Worm (Caenorhabditis elegans) whole organism, L1 larva: ENCODE data around the gene dnpp-1.

Experiments used
- C04F5.9 ChIP-seq: sonication (generic microtip); optimal IDR thresholded peaks from 2 replicates; lab custom pipeline; 2016; ENCODE audit warnings: missing genetic modification characterization, missing compliant biosample characterization
- C16A3.4 ChIP-seq: fragments of 150-350 bp; optimal IDR thresholded peaks from 2 replicates; lab custom pipeline; 2014; ENCODE audit warnings: missing biosample characterization, missing genetic modification characterization
- C34B4.2 ChIP-seq: sonication (generic microtip); optimal IDR thresholded peaks from 2 replicates; lab custom pipeline; 2017; ENCODE audit warnings: mild to moderate bottlenecking, missing genetic modification characterization, missing compliant biosample characterization
- Y116A8C.19 ChIP-seq: sonication (generic microtip); optimal IDR thresholded peaks from 2 replicates; lab custom pipeline; 2016; ENCODE audit warnings: missing compliant biosample characterization, missing genetic modification characterization, borderline replicate concordance
- aha-1 ChIP-seq: fragments of 150-350 bp; optimal IDR thresholded peaks from 2 replicates; lab custom pipeline; 2014; ENCODE audit warnings: missing biosample characterization, missing genetic modification characterization
- alr-1 ChIP-seq: fragments of 200-800 bp; sonication (Bioruptor generic); optimal IDR thresholded peaks from 2 replicates; lab custom pipeline; 2018; ENCODE audit warnings: borderline replicate concordance, mild to moderate bottlenecking, missing genetic modification characterization, missing compliant biosample characterization
- aly-2 ChIP-seq: fragments of 150-350 bp; optimal IDR thresholded peaks from 2 replicates; lab custom pipeline; 2014; ENCODE audit warnings: missing biosample characterization, missing genetic modification characterization
- ama-1 ChIP-seq: fragments of 150-350 bp; optimal IDR thresholded peaks from 2 replicates; lab custom pipeline; 2014
- blmp-1 ChIP-seq: fragments of 150-350 bp; optimal IDR thresholded peaks from 2 replicates; lab custom pipeline; 2014; ENCODE audit warnings: missing biosample characterization, missing genetic modification characterization
- ceh-63 ChIP-seq: fragments of 200-800 bp; sonication (Bioruptor generic); optimal IDR thresholded peaks from 2 replicates; lab custom pipeline; 2018; ENCODE audit warnings: mild to moderate bottlenecking, missing genetic modification characterization, missing compliant biosample characterization
- ceh-82 ChIP-seq, 3 experiments: fragments of 150-350 bp in 1 of 3; sonication (generic microtip) in 2 of 3; optimal IDR thresholded peaks; 2 replicates each; lab custom pipeline; 2014 to 2017; ENCODE audit warnings: missing biosample characterization in 3 of 3, missing genetic modification characterization in 3 of 3
- ceh-90 ChIP-seq: sonication (generic microtip); optimal IDR thresholded peaks from 2 replicates; lab custom pipeline; 2016; ENCODE audit warnings: missing genetic modification characterization, missing compliant biosample characterization
- dpl-1 ChIP-seq, 3 experiments: fragments of 150-350 bp in 2 of 3; sonication (generic microtip) in 1 of 3; optimal IDR thresholded peaks; 2 replicates each; lab custom pipeline; 2014 to 2017; ENCODE audit warnings: missing biosample characterization in 3 of 3, missing genetic modification characterization in 3 of 3, missing genetic modification reagents in 3 of 3
- efl-1 ChIP-seq, 4 experiments: fragments of 150-350 bp; optimal IDR thresholded peaks in 3 of 4; peaks in 1 of 4; 1 replicate in 1 of 4; 2 replicates in 3 of 4; lab custom pipeline; 2014; ENCODE audit warnings: missing biosample characterization in 2 of 4, missing genetic modification characterization in 2 of 4, missing genetic modification reagents in 2 of 4
- egl-13 ChIP-seq: sonication (generic microtip); optimal IDR thresholded peaks from 2 replicates; lab custom pipeline; 2016; ENCODE audit warnings: missing genotype, missing genetic modification reagents, missing genetic modification characterization, missing compliant biosample characterization
- elt-2 ChIP-seq: sonication (generic microtip); optimal IDR thresholded peaks from 2 replicates; lab custom pipeline; 2016; ENCODE audit warnings: missing genetic modification characterization, mild to moderate bottlenecking, inconsistent platforms, missing compliant biosample characterization, missing genetic modification reagents
- ets-5 ChIP-seq: fragments of 200-800 bp; sonication (Bioruptor generic); IDR thresholded peaks from 2 replicates; pipeline ENCODE4 v1.3.6; 2022; ENCODE audit warnings: missing genetic modification characterization, missing compliant biosample characterization
- fkh-10 ChIP-seq: sonication (generic microtip); optimal IDR thresholded peaks from 2 replicates; lab custom pipeline; 2017; ENCODE audit warnings: missing biosample characterization, missing genetic modification reagents, missing genetic modification characterization
- fkh-4 ChIP-seq: sonication (generic microtip); optimal IDR thresholded peaks from 2 replicates; lab custom pipeline; 2016; ENCODE audit warnings: missing compliant biosample characterization, missing genetic modification characterization, borderline replicate concordance
- fkh-8 ChIP-seq: sonication (generic microtip); optimal IDR thresholded peaks from 2 replicates; lab custom pipeline; 2016; ENCODE audit warnings: mild to moderate bottlenecking, missing genetic modification characterization, missing compliant biosample characterization
- fos-1 ChIP-seq: fragments of 150-350 bp; optimal IDR thresholded peaks from 2 replicates; lab custom pipeline; 2014; ENCODE audit warnings: missing biosample characterization, missing genetic modification characterization
- hpl-2 ChIP-seq: fragments of 150-350 bp; optimal IDR thresholded peaks from 2 replicates; lab custom pipeline; 2014; ENCODE audit warnings: missing biosample characterization, missing genetic modification reagents, missing genetic modification characterization
- isw-1 ChIP-seq: fragments of 200-800 bp; sonication (Bioruptor generic); IDR thresholded peaks from 2 replicates; pipeline ENCODE4 v1.3.6; 2022; ENCODE audit warnings: missing genetic modification characterization, missing compliant biosample characterization
- jun-1 ChIP-seq: fragments of 150-350 bp; optimal IDR thresholded peaks from 2 replicates; lab custom pipeline; 2014; ENCODE audit warnings: missing biosample characterization, missing genetic modification reagents, missing genetic modification characterization
- lin-15B ChIP-seq: fragments of 150-350 bp; sonication (generic microtip); optimal IDR thresholded peaks from 3 replicates; lab custom pipeline; 2014; ENCODE audit warnings: missing biosample characterization, missing genetic modification characterization
- lin-39 ChIP-seq: fragments of 150-350 bp; optimal IDR thresholded peaks from 2 replicates; lab custom pipeline; 2014; ENCODE audit warnings: missing biosample characterization, missing genetic modification reagents, missing genetic modification characterization
- lir-3 ChIP-seq: sonication (generic microtip); optimal IDR thresholded peaks from 2 replicates; lab custom pipeline; 2016; ENCODE audit warnings: mild to moderate bottlenecking, missing genetic modification characterization, moderate library complexity, missing compliant biosample characterization; ENCODE audit not compliant: poor library complexity
- lsy-2 ChIP-seq, 2 experiments: fragments of 150-350 bp; optimal IDR thresholded peaks; 2 replicates each; lab custom pipeline; 2014; ENCODE audit warnings: missing biosample characterization in 2 of 2, missing genetic modification characterization in 2 of 2
- mab-9 ChIP-seq: fragments of 200-800 bp; sonication (Bioruptor generic); IDR thresholded peaks from 2 replicates; pipeline ENCODE4 v1.3.6; 2022; ENCODE audit warnings: missing genetic modification reagents, missing genetic modification characterization, missing compliant biosample characterization
- mdl-1 ChIP-seq, 2 experiments: fragments of 150-350 bp; optimal IDR thresholded peaks; 2 replicates each; lab custom pipeline; 2014 to 2017; ENCODE audit warnings: missing biosample characterization in 2 of 2, missing genetic modification characterization in 2 of 2, inconsistent platforms in 1 of 2
- mef-2 ChIP-seq: fragments of 150-350 bp; optimal IDR thresholded peaks from 2 replicates; lab custom pipeline; 2014; ENCODE audit warnings: missing biosample characterization, missing genetic modification characterization
- nhr-19 ChIP-seq: fragments of 200-800 bp; sonication (Bioruptor generic); conservative IDR thresholded peaks from 2 replicates; pipeline ENCODE4 v1.3.6; 2022; ENCODE audit warnings: missing genetic modification characterization, missing compliant biosample characterization
- nhr-237 ChIP-seq: fragments of 150-350 bp; optimal IDR thresholded peaks from 2 replicates; lab custom pipeline; 2014; ENCODE audit warnings: missing biosample characterization, missing genetic modification characterization
- nhr-47 ChIP-seq: sonication (generic microtip); optimal IDR thresholded peaks from 2 replicates; lab custom pipeline; 2016; ENCODE audit warnings: mild to moderate bottlenecking, missing genetic modification characterization, moderate library complexity, missing compliant biosample characterization
- nhr-71 ChIP-seq: sonication (generic microtip); optimal IDR thresholded peaks from 2 replicates; lab custom pipeline; 2016; ENCODE audit warnings: mild to moderate bottlenecking, missing genetic modification characterization, moderate library complexity, missing compliant biosample characterization
- nhr-76 ChIP-seq: sonication (generic microtip); optimal IDR thresholded peaks from 2 replicates; lab custom pipeline; 2017; ENCODE audit warnings: missing biosample characterization, missing genetic modification characterization
- nhr-85 ChIP-seq: sonication (generic microtip); peaks from one replicate; lab custom pipeline; 2016; ENCODE audit warnings: missing genetic modification characterization, inconsistent platforms, missing compliant biosample characterization
- nhr-90 ChIP-seq: sonication (generic microtip); optimal IDR thresholded peaks from 2 replicates; lab custom pipeline; 2016; ENCODE audit warnings: mild to moderate bottlenecking, missing genetic modification characterization, missing compliant biosample characterization; ENCODE audit not compliant: poor library complexity
- pqm-1 ChIP-seq: sonication (generic microtip); optimal IDR thresholded peaks from 3 replicates; lab custom pipeline; 2017; ENCODE audit warnings: missing biosample characterization, missing genetic modification characterization
- rnt-1 ChIP-seq: sonication (generic microtip); optimal IDR thresholded peaks from 2 replicates; lab custom pipeline; 2016; ENCODE audit warnings: mild to moderate bottlenecking, missing genetic modification characterization, moderate library complexity, missing compliant biosample characterization
- skn-1 ChIP-seq: fragments of 150-350 bp; optimal IDR thresholded peaks from 2 replicates; lab custom pipeline; 2014; ENCODE audit warnings: missing biosample characterization, missing genetic modification characterization
- snpc-4 ChIP-seq: fragments of 150-350 bp; optimal IDR thresholded peaks from 2 replicates; lab custom pipeline; 2014; ENCODE audit warnings: missing biosample characterization, missing genetic modification characterization
- snu-23 ChIP-seq: sonication (generic microtip); optimal IDR thresholded peaks from 2 replicates; lab custom pipeline; 2016; ENCODE audit warnings: missing genetic modification characterization, missing compliant biosample characterization
- sox-4 ChIP-seq: sonication (generic microtip); optimal IDR thresholded peaks from 2 replicates; lab custom pipeline; 2016; ENCODE audit warnings: missing genetic modification characterization, missing compliant biosample characterization
- sup-37 ChIP-seq: fragments of 200-800 bp; sonication (Bioruptor generic); optimal IDR thresholded peaks from 2 replicates; lab custom pipeline; 2018; ENCODE audit warnings: mild to moderate bottlenecking, missing genetic modification characterization, missing compliant biosample characterization
- tlp-1 ChIP-seq: fragments of 150-350 bp; optimal IDR thresholded peaks from 2 replicates; lab custom pipeline; 2014; ENCODE audit warnings: missing biosample characterization, missing genetic modification characterization
- unc-130 ChIP-seq: fragments of 150-350 bp; optimal IDR thresholded peaks from 2 replicates; lab custom pipeline; 2017; ENCODE audit warnings: missing biosample characterization, missing genetic modification characterization, inconsistent platforms
- unc-62 ChIP-seq: fragments of 150-350 bp; optimal IDR thresholded peaks from 2 replicates; lab custom pipeline; 2014; ENCODE audit warnings: missing biosample characterization, missing genetic modification reagents, missing genetic modification characterization
- unc-98 ChIP-seq: fragments of 200-800 bp; sonication (Bioruptor generic); IDR thresholded peaks from 2 replicates; pipeline ENCODE4 v1.3.6; 2022; ENCODE audit warnings: missing genetic modification characterization, missing compliant biosample characterization
- xbp-1 ChIP-seq: sonication (generic microtip); optimal IDR thresholded peaks from 2 replicates; lab custom pipeline; 2016; ENCODE audit warnings: missing genetic modification characterization, missing compliant biosample characterization
- zag-1 ChIP-seq: fragments of 150-350 bp; optimal IDR thresholded peaks from 2 replicates; lab custom pipeline; 2014; ENCODE audit warnings: missing biosample characterization, missing genetic modification characterization
- ztf-11 ChIP-seq, 2 experiments: sonication (generic microtip); optimal IDR thresholded peaks; 2 replicates each; lab custom pipeline; 2016 to 2017; ENCODE audit warnings: missing genetic modification characterization in 2 of 2, missing biosample characterization in 1 of 2, missing compliant biosample characterization in 1 of 2
- ztf-4 ChIP-seq: fragments of 150-350 bp; optimal IDR thresholded peaks from 2 replicates; lab custom pipeline; 2014; ENCODE audit warnings: missing biosample characterization, missing genetic modification characterization

Gene dnpp-1

DNA sequence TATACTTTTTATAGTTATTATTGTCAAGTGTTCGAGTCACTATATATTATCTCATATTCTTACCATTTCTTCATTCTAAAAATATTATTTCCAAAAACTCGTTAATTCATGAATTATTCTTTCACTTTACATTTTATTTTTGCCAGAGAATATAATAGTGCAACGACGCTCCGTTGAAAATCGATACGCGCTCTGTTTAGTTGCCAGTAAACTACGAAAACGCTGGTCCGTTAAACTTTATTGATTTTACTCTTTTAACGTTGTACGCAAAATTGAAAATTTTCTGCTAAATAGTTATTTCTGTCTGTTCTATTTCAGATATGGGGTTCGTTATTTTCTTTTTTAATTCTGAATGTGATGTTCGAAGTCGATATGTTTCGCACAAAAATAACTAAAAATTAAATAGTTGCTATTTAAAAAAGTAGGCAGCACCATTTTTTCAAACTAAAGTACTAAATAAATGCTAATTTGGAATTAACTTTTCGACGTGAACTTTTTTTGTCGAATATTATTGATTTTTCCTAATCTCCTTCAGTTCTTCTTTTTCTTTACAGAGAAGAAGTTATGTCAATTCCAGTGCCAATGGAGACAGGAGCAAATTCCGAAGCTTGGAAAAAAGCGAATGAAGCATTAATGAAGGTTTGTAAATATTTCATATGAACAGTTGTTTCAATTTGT, 15.8 kb upstream of the dnpp-1 start, which contains the start of gene hpo-10 (continued):
- no peak for TF ChIP-seq rnt-1 (tag; lab: Kevin White, UChicago)
- peak; percentile 27 for TF ChIP-seq snu-23
- peak; percentile 35 for TF ChIP-seq nhr-47 (tag; lab: Kevin White, UChicago)
- no peak for TF ChIP-seq ztf-4 (tag; lab: Kevin White, UChicago)
- TF ChIP-seq nhr-85 = no peak
- TF ChIP-seq dpl-1 (GFP tag; optimal IDR thresholded peaks at IDR 0.05; lab: Kevin White, UChicago) = peak in 2 of 3 experiments; percentile 34
- TF ChIP-seq C04F5.9 (tag; lab: Kevin White, UChicago) = no peak
- no peak for TF ChIP-seq ceh-90 (tag; lab: Kevin White, UChicago)
- no peak for TF ChIP-seq mab-9
- TF ChIP-seq fkh-4 (tag; lab: Kevin White, UChicago) = no peak
- TF ChIP-seq blmp-1 (tag; lab: Kevin White, UChicago) = peak; percentile 54
- no peak for TF ChIP-seq nhr-76 (tag; lab: Kevin White, UChicago)
- no peak for TF ChIP-seq ceh-63 (GFP tag; lab: Kevin White, UChicago)
- TF ChIP-seq unc-62 = no peak
- no peak for TF ChIP-seq mdl-1 (tag; optimal IDR thresholded peaks at IDR 0.05; lab: Kevin White, UChicago)
- peak; percentile 49 to 70 for TF ChIP-seq lsy-2 (tag; optimal IDR thresholded peaks at IDR 0.05; lab: Kevin White, UChicago)
- TF ChIP-seq tlp-1 = no peak
- TF ChIP-seq xbp-1 (tag; lab: Kevin White, UChicago) = no peak
- no peak for TF ChIP-seq unc-98 (GFP tag; lab: Robert Waterston, UW)
- TF ChIP-seq Y116A8C.19 = no peak
- no peak for TF ChIP-seq sup-37 (GFP tag; lab: Kevin White, UChicago)
- TF ChIP-seq isw-1 (GFP tag; lab: Robert Waterston, UW) = no peak
- TF ChIP-seq nhr-19 (GFP tag; lab: Robert Waterston, UW) = no peak
- no peak for TF ChIP-seq fkh-10 (GFP tag; lab: Kevin White, UChicago)
- TF ChIP-seq efl-1 (optimal IDR thresholded peaks at IDR 0.05; lab: Kevin White, UChicago) = peak; percentile 27 to 28
- TF ChIP-seq efl-1 (GFP tag; optimal IDR thresholded peaks at IDR 0.05 in 1 of 2; lab: Kevin White, UChicago) = peak; percentile 32 to 95
- TF ChIP-seq elt-2 (tag; lab: Kevin White, UChicago) = no peak
- no peak for TF ChIP-seq fkh-8
- no peak for TF ChIP-seq ets-5 (GFP tag; lab: Robert Waterston, UW)
- TF ChIP-seq snpc-4 = no peak
- TF ChIP-seq alr-1 = no peak
- no peak for TF ChIP-seq mef-2 (tag; lab: Kevin White, UChicago)
- no peak for TF ChIP-seq lin-39 (tag; lab: Kevin White, UChicago)
- TF ChIP-seq fos-1 (tag; lab: Kevin White, UChicago) = no peak
- no peak for TF ChIP-seq egl-13 (tag; lab: Kevin White, UChicago)
- no peak for TF ChIP-seq jun-1
- TF ChIP-seq skn-1 (tag; lab: Kevin White, UChicago) = no peak
- no peak for TF ChIP-seq lir-3
- no peak for TF ChIP-seq nhr-90
- no peak for TF ChIP-seq aha-1
- TF ChIP-seq pqm-1 (tag; lab: Kevin White, UChicago) = no peak
- no peak for TF ChIP-seq lin-15B (tag; lab: Kevin White, UChicago)
- TF ChIP-seq nhr-71 (tag; lab: Kevin White, UChicago) = peak; percentile 44
- no peak for TF ChIP-seq C34B4.2 (tag; lab: Kevin White, UChicago)
- peak; percentile 23 for TF ChIP-seq ama-1 (lab: Kevin White, UChicago)
- no peak for TF ChIP-seq unc-130 (tag; lab: Kevin White, UChicago)
- no peak for TF ChIP-seq sox-4 (tag; lab: Kevin White, UChicago)
- TF ChIP-seq ztf-11 (tag; optimal IDR thresholded peaks at IDR 0.05; lab: Kevin White, UChicago) = no peak
- TF ChIP-seq nhr-237 = no peak
- no peak for TF ChIP-seq zag-1 (tag; lab: Kevin White, UChicago)
- TF ChIP-seq aly-2 = no peak
- TF ChIP-seq hpl-2 (GFP tag; lab: Kevin White, UChicago) = no peak
- TF ChIP-seq C16A3.4 (tag; lab: Kevin White, UChicago) = peak; percentile 33
- peak in 1 of 3 experiments; percentile 32 for TF ChIP-seq ceh-82 (tag; optimal IDR thresholded peaks at IDR 0.05; lab: Kevin White, UChicago)
